Worm (Caenorhabditis elegans) whole organism, young adult: Measurements from ENCODE around the gene F35F10.6.

Experiments
- nhr-90 ChIP-seq: sonication (generic microtip); optimal IDR thresholded peaks from 2 replicates; lab custom pipeline; 2016; ENCODE audit warnings: missing genotype, mild to moderate bottlenecking, missing genetic modification characterization, missing compliant biosample characterization
- snpc-4 ChIP-seq, 5 experiments: fragments of 150-350 bp in 1 of 5; sonication (generic microtip) in 4 of 5; optimal IDR thresholded peaks; 2 replicates each; lab custom pipeline; 2014 to 2018; ENCODE audit warnings: missing genetic modification characterization in 5 of 5, missing biosample characterization in 3 of 5, antibody characterized with exemption in 2 of 5, mild to moderate bottlenecking in 2 of 5, missing compliant biosample characterization in 2 of 5, missing genotype in 2 of 5, moderate library complexity in 2 of 5, missing genetic modification reagents in 1 of 5

ce11 chrV:3279138-3279537, 10.0 kb downstream of the F35F10.6 start:
- TF ChIP-seq nhr-90 (tag; lab: Kevin White, UChicago) (no peak), snpc-4 (GFP tag; optimal IDR thresholded peaks at IDR 0.05; lab: Kevin White, UChicago) (no peak), snpc-4 (tag; optimal IDR thresholded peaks at IDR 0.05; lab: Kevin White, UChicago) (no peak)
